Fruit fly (Drosophila melanogaster) whole organism, embryonic: Measurements from ENCODE around the gene Trmt6.
A peak's percentile ranks its signal among the peaks of the same experiment; 100 is the strongest.

Experiments
- Antp ChIP-seq: fragments of 200-800 bp; sonication (Bioruptor generic); optimal IDR thresholded peaks from 3 replicates; lab custom pipeline; 2016; ENCODE audit warnings: missing biosample characterization, missing genetic modification characterization
- Atf6 ChIP-seq: fragments of 200-800 bp; sonication (Bioruptor generic); IDR thresholded peaks from 2 replicates; pipeline ENCODE4 v1.3.6; 2022; ENCODE audit warnings: missing biosample characterization, missing genetic modification characterization
- Bgb ChIP-seq: fragments of 200-800 bp; sonication (Bioruptor generic); IDR thresholded peaks from 2 replicates; pipeline ENCODE4 v1.3.6; 2022; ENCODE audit warnings: missing biosample characterization, missing genetic modification characterization; ENCODE audit not compliant: partially characterized antibody
- CG1024 ChIP-seq: fragments of 200-800 bp; sonication (Bioruptor generic); IDR thresholded peaks from 2 replicates; pipeline ENCODE4 v1.3.6; 2022; ENCODE audit warnings: missing biosample characterization, missing genetic modification characterization
- CG10654 ChIP-seq: fragments of 200-800 bp; sonication (Bioruptor generic); optimal IDR thresholded peaks from 2 replicates; lab custom pipeline; 2016; ENCODE audit warnings: missing biosample characterization, missing genetic modification characterization
- CG12219 ChIP-seq: fragments of 200-800 bp; sonication (Bioruptor generic); optimal IDR thresholded peaks from 3 replicates; lab custom pipeline; 2018; ENCODE audit warnings: missing biosample characterization, mild to moderate bottlenecking, missing genetic modification characterization
- CG12769 ChIP-seq: fragments of 200-800 bp; sonication (Bioruptor generic); optimal IDR thresholded peaks from 2 replicates; lab custom pipeline; 2019; ENCODE audit warnings: missing biosample characterization, mild to moderate bottlenecking, missing genetic modification characterization, moderate library complexity
- CG16813 ChIP-seq: fragments of 200-800 bp; sonication (Bioruptor generic); IDR thresholded peaks from 3 replicates; pipeline ENCODE4 v1.3.6; 2022; ENCODE audit warnings: missing biosample characterization, missing genetic modification characterization; ENCODE audit not compliant: partially characterized antibody
- CG17829 ChIP-seq: fragments of 200-800 bp; optimal IDR thresholded peaks from 2 replicates; lab custom pipeline; 2019; ENCODE audit warnings: missing biosample characterization, mild to moderate bottlenecking, missing genetic modification characterization, moderate library complexity
- CG18011 ChIP-seq: fragments of 200-800 bp; sonication (Bioruptor generic); optimal IDR thresholded peaks from 2 replicates; lab custom pipeline; 2017; ENCODE audit warnings: missing biosample characterization, missing genetic modification characterization, mild to moderate bottlenecking, moderate library complexity, missing genotype
- CG2712 ChIP-seq: fragments of 200-800 bp; optimal IDR thresholded peaks from 3 replicates; lab custom pipeline; 2019; ENCODE audit warnings: missing biosample characterization, mild to moderate bottlenecking, missing genetic modification characterization, moderate library complexity
- CG34376 ChIP-seq: fragments of 200-800 bp; sonication (Bioruptor generic); optimal IDR thresholded peaks from 2 replicates; lab custom pipeline; 2018; ENCODE audit warnings: missing biosample characterization, mild to moderate bottlenecking, missing genetic modification characterization
- Dbx ChIP-seq: fragments of 200-800 bp; sonication (Bioruptor generic); IDR thresholded peaks from 3 replicates; pipeline ENCODE4 v1.3.6; 2022; ENCODE audit warnings: missing biosample characterization, missing genetic modification characterization
- Dll ChIP-seq: fragments of 200-800 bp; sonication (Bioruptor generic); IDR thresholded peaks from 4 replicates; pipeline ENCODE4 v1.3.6; 2022; ENCODE audit warnings: missing biosample characterization, missing genetic modification characterization; ENCODE audit not compliant: partially characterized antibody
- Dp ChIP-seq: fragments of 200-800 bp; sonication (Bioruptor generic); optimal IDR thresholded peaks from 2 replicates; lab custom pipeline; 2018; ENCODE audit warnings: missing biosample characterization, mild to moderate bottlenecking, missing genetic modification characterization, moderate library complexity
- Ets65A ChIP-seq: fragments of 200-800 bp; sonication (Bioruptor generic); peaks from one replicate; lab custom pipeline; 2016; ENCODE audit warnings: missing biosample characterization, missing genetic modification characterization
- Ets97D ChIP-seq: fragments of 200-800 bp; sonication (Bioruptor generic); optimal IDR thresholded peaks from 3 replicates; lab custom pipeline; 2016; ENCODE audit warnings: missing biosample characterization, missing genetic modification characterization
- HLH54F ChIP-seq: fragments of 200-800 bp; sonication (Bioruptor generic); optimal IDR thresholded peaks from 3 replicates; lab custom pipeline; 2016; ENCODE audit warnings: missing biosample characterization, missing genetic modification characterization
- Hey ChIP-seq: fragments of 200-800 bp; sonication (Bioruptor generic); optimal IDR thresholded peaks from 3 replicates; lab custom pipeline; 2018; ENCODE audit warnings: missing biosample characterization, mild to moderate bottlenecking, missing genetic modification characterization
- Hr78 ChIP-seq, 2 experiments: fragments of 200-800 bp in 1 of 2; fragments of >200 bp in 1 of 2; sonication (Bioruptor generic) in 1 of 2; optimal IDR thresholded peaks; 2 replicates each; lab custom pipeline; 2017 to 2019; ENCODE audit warnings: missing biosample characterization in 2 of 2, missing genetic modification characterization in 2 of 2, mild to moderate bottlenecking in 1 of 2, moderate library complexity in 1 of 2
- MBD-R2 ChIP-seq: fragments of 200-800 bp; sonication (Bioruptor generic); IDR thresholded peaks from 2 replicates; pipeline ENCODE4 v1.3.6; 2022; ENCODE audit warnings: missing biosample characterization, missing genetic modification characterization
- MESR4 ChIP-seq: fragments of 200-800 bp; sonication (Bioruptor generic); optimal IDR thresholded peaks from 2 replicates; lab custom pipeline; 2018; ENCODE audit warnings: missing biosample characterization, mild to moderate bottlenecking, missing genetic modification characterization, moderate library complexity
- Max ChIP-seq: fragments of 200-800 bp; sonication (Bioruptor generic); optimal IDR thresholded peaks from 2 replicates; lab custom pipeline; 2016; ENCODE audit warnings: missing biosample characterization, mild to moderate bottlenecking, missing genetic modification characterization
- Med ChIP-seq: fragments of 200-800 bp; sonication (Bioruptor generic); peaks from one replicate; lab custom pipeline; 2016; ENCODE audit warnings: missing biosample characterization, missing genetic modification characterization, mild to moderate bottlenecking, inconsistent platforms, moderate library complexity
- Pdp1 ChIP-seq, 2 experiments: fragments of 200-800 bp; sonication (Bioruptor generic); optimal IDR thresholded peaks; 3 replicates each; lab custom pipeline; 2016; ENCODE audit warnings: missing biosample characterization in 2 of 2, missing genetic modification characterization in 2 of 2, mild to moderate bottlenecking in 1 of 2, moderate library complexity in 1 of 2
- Scr ChIP-seq: fragments of 200-800 bp; sonication (Bioruptor generic); IDR thresholded peaks from 2 replicates; pipeline ENCODE4 v1.3.6; 2022; ENCODE audit warnings: missing biosample characterization, missing genetic modification characterization; ENCODE audit not compliant: partially characterized antibody
- YL-1 ChIP-seq: fragments of 200-800 bp; sonication (Bioruptor generic); optimal IDR thresholded peaks from 3 replicates; lab custom pipeline; 2017; ENCODE audit warnings: missing biosample characterization, mild to moderate bottlenecking, missing genetic modification characterization
- chinmo ChIP-seq: fragments of 200-800 bp; sonication (Bioruptor generic); IDR thresholded peaks from 4 replicates; pipeline ENCODE4 v1.3.6; 2022; ENCODE audit warnings: missing biosample characterization, missing genetic modification characterization; ENCODE audit not compliant: partially characterized antibody
- ci ChIP-seq: fragments of 200-800 bp; sonication (Bioruptor generic); IDR thresholded peaks from 3 replicates; pipeline ENCODE4 v1.3.6; 2022; ENCODE audit warnings: missing biosample characterization, missing genetic modification characterization
- crol ChIP-seq: fragments of 200-800 bp; sonication (Bioruptor generic); IDR thresholded peaks from 2 replicates; pipeline ENCODE4 v1.3.6; 2022; ENCODE audit warnings: missing biosample characterization, missing genetic modification characterization
- dpn ChIP-seq, 2 experiments: fragments of 200-800 bp; sonication (Bioruptor generic); optimal IDR thresholded peaks; 3 replicates each; lab custom pipeline; 2016; ENCODE audit warnings: missing biosample characterization in 2 of 2, missing genetic modification characterization in 2 of 2
- exex ChIP-seq: fragments of 200-800 bp; sonication (Bioruptor generic); optimal IDR thresholded peaks from 4 replicates; lab custom pipeline; 2018; ENCODE audit warnings: missing biosample characterization, mild to moderate bottlenecking, missing genetic modification characterization, moderate library complexity
- ftz-f1 ChIP-seq: fragments of 200-800 bp; sonication (Bioruptor generic); optimal IDR thresholded peaks from 2 replicates; lab custom pipeline; 2016; ENCODE audit warnings: missing biosample characterization, missing genetic modification characterization
- inv ChIP-seq: fragments of 200-800 bp; sonication (Bioruptor generic); IDR thresholded peaks from 2 replicates; pipeline ENCODE4 v1.3.6; 2022; ENCODE audit warnings: missing biosample characterization, missing genetic modification characterization; ENCODE audit not compliant: partially characterized antibody
- jing ChIP-seq: fragments of 200-800 bp; sonication (Bioruptor generic); optimal IDR thresholded peaks from 2 replicates; lab custom pipeline; 2018; ENCODE audit warnings: missing biosample characterization, mild to moderate bottlenecking, missing genetic modification characterization
- luna ChIP-seq: fragments of 200-800 bp; sonication (Bioruptor generic); optimal IDR thresholded peaks from 2 replicates; lab custom pipeline; 2016; ENCODE audit warnings: missing biosample characterization, missing genetic modification characterization
- mirr ChIP-seq: fragments of 200-800 bp; sonication (Bioruptor generic); optimal IDR thresholded peaks from 3 replicates; lab custom pipeline; 2018; ENCODE audit warnings: missing biosample characterization, mild to moderate bottlenecking, missing genetic modification characterization
- mld ChIP-seq: fragments of 200-800 bp; sonication (Bioruptor generic); IDR thresholded peaks from 3 replicates; pipeline ENCODE4 v1.3.6; 2022; ENCODE audit warnings: missing biosample characterization, missing genetic modification characterization; ENCODE audit not compliant: partially characterized antibody
- odd ChIP-seq: fragments of 200-800 bp; sonication (Bioruptor generic); optimal IDR thresholded peaks from 2 replicates; lab custom pipeline; 2017; ENCODE audit warnings: missing biosample characterization, mild to moderate bottlenecking, missing genetic modification characterization
- sna ChIP-seq: fragments of 200-800 bp; sonication (Bioruptor generic); IDR thresholded peaks from 2 replicates; pipeline ENCODE4 v1.3.6; 2022; ENCODE audit warnings: missing biosample characterization, missing genetic modification characterization; ENCODE audit not compliant: partially characterized antibody
- sug ChIP-seq: fragments of 200-800 bp; optimal IDR thresholded peaks from 2 replicates; lab custom pipeline; 2019; ENCODE audit warnings: missing biosample characterization, mild to moderate bottlenecking, missing genetic modification characterization, moderate library complexity
- tll ChIP-seq, 2 experiments: fragments of 200-800 bp in 1 of 2; fragments of >200 bp in 1 of 2; sonication (Bioruptor generic) in 1 of 2; optimal IDR thresholded peaks; 2 replicates each; lab custom pipeline; 2017 to 2019; ENCODE audit warnings: missing biosample characterization in 2 of 2, missing genetic modification characterization in 2 of 2, mild to moderate bottlenecking in 1 of 2, moderate library complexity in 1 of 2
- trem ChIP-seq: fragments of 200-800 bp; optimal IDR thresholded peaks from 3 replicates; lab custom pipeline; 2019; ENCODE audit warnings: missing biosample characterization, mild to moderate bottlenecking, missing genetic modification characterization, moderate library complexity
- unc-4 ChIP-seq: fragments of 200-800 bp; sonication (Bioruptor generic); IDR thresholded peaks from 2 replicates; pipeline ENCODE4 v1.3.6; 2022; ENCODE audit warnings: missing biosample characterization, missing genetic modification characterization; ENCODE audit not compliant: partially characterized antibody
- vnd ChIP-seq: fragments of 200-800 bp; sonication (Bioruptor generic); IDR thresholded peaks from 3 replicates; pipeline ENCODE4 v1.3.6; 2022; ENCODE audit warnings: missing biosample characterization, missing genetic modification characterization; ENCODE audit not compliant: partially characterized antibody
- zen ChIP-seq: fragments of 200-800 bp; sonication (Bioruptor generic); optimal IDR thresholded peaks from 3 replicates; lab custom pipeline; 2018; ENCODE audit warnings: missing biosample characterization, mild to moderate bottlenecking, missing genetic modification characterization, moderate library complexity

The Trmt6 gene

DNA sequence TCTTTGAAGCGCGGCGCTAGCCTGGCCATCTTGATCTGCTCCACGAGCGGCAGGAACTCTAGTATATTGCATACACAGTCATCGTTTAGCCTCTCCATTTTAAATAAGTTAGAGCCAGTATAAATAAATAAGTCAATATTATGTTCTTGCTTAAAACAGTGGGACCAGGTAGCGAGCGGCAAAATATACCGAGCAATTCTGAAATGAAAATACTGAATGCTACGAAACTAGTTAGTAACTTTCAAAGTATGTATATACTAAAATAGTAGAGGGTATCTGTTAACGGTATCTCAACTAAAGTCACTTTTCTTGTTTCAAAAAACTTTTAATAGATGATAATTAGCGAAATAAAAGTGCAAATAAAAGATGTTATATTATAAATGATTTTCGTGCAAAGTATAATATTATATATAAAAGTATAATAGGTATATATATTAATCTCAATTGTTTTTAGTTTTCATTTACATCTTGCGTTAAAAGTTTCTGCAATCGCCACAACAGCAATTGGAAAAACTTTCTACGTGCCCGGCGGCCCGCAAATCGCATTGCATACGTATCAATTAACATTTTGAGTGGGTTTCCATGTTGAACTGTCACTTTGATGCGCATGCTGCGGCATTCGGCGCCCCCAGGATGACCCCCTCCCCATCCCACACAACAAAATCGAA is 4.1 kb upstream of the Trmt6 start, which contains the start of gene CG13766 (continued):
- no peak for TF ChIP-seq Hr78 (GFP tag; optimal IDR thresholded peaks at IDR 0.05; lab: Kevin White, UChicago)
- TF ChIP-seq mld: peak; percentile 97
- TF ChIP-seq tll (GFP tag; optimal IDR thresholded peaks at IDR 0.05; lab: Kevin White, UChicago): peak in 1 of 2 experiments; percentile 57
- no peak for TF ChIP-seq Antp (GFP tag; lab: Kevin White, UChicago)
- TF ChIP-seq YL-1: peak; percentile 15
- peak; percentile 51 for TF ChIP-seq trem
- TF ChIP-seq CG12219 (GFP tag; lab: Kevin White, UChicago): no peak
- no peak for TF ChIP-seq jing
- TF ChIP-seq CG17829 (tag; lab: Kevin White, UChicago): peak; percentile 41
- TF ChIP-seq sna (GFP tag; lab: Robert Waterston, UW): peak; percentile 94
- peak; percentile 26 for TF ChIP-seq Ets97D
- TF ChIP-seq CG18011 (GFP tag; lab: Kevin White, UChicago): peak; percentile 96
- TF ChIP-seq CG2712 (tag; lab: Kevin White, UChicago): peak; percentile 10
- TF ChIP-seq vnd (GFP tag; lab: Robert Waterston, UW): peak; percentile 97
- peak; percentile 48 for TF ChIP-seq Ets65A
- peak; percentile 94 for TF ChIP-seq Bgb
- TF ChIP-seq Med (GFP tag; lab: Kevin White, UChicago): peak; percentile 34
- peak in 1 of 2 experiments; percentile 12 for TF ChIP-seq Pdp1 (GFP tag; optimal IDR thresholded peaks at IDR 0.05; lab: Kevin White, UChicago)

DNA sequence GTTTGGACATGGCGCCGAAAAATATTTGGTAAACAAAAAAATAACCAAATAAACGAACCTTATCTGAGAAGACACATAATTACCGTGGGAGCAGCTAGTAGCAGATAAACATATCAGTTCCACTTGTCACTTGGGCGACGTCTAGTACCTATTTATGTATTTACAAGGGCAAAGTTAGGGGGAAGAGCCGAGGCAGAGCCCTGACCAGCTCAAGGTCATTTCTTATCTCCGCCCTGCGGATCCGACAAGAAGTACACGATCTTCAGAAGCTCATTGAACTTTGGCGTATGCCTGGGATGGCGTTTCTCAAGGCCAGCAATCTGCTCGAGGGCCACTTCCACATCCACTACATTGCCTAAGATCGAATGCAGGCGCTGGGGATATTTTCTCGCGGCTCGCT is 2.9 kb upstream of the Trmt6 start:
- no peak for TF ChIP-seq CG1024 (GFP tag; lab: Robert Waterston, UW)
- 0 out of 3 replicates have a peak, but pooled peaks have one; percentile 51 for TF ChIP-seq ci (GFP tag; lab: Robert Waterston, UW)
- TF ChIP-seq CG34376 (GFP tag; lab: Kevin White, UChicago): peak; percentile 58
- TF ChIP-seq Dll (GFP tag; lab: Robert Waterston, UW): no peak
- TF ChIP-seq CG12769 (tag; lab: Kevin White, UChicago): peak; percentile 13
- no peak for TF ChIP-seq HLH54F (GFP tag; lab: Kevin White, UChicago)
- peak; percentile 86 for TF ChIP-seq ftz-f1
- peak; percentile 60 for TF ChIP-seq sug
- TF ChIP-seq inv (GFP tag; lab: Robert Waterston, UW): no peak
- peak; percentile 59 for TF ChIP-seq mirr (GFP tag; lab: Kevin White, UChicago)
- TF ChIP-seq crol (GFP tag; lab: Robert Waterston, UW): 0 out of 2 replicates have a peak, but pooled peaks have one; percentile 11
- TF ChIP-seq Atf6 (GFP tag; lab: Robert Waterston, UW): no peak
- peak; percentile 18 for TF ChIP-seq exex
- peak; percentile 55 for TF ChIP-seq Hey (tag; lab: Kevin White, UChicago)
- TF ChIP-seq Hr78 (GFP tag; optimal IDR thresholded peaks at IDR 0.05; lab: Kevin White, UChicago): peak in 1 of 2 experiments; percentile 58

DNA sequence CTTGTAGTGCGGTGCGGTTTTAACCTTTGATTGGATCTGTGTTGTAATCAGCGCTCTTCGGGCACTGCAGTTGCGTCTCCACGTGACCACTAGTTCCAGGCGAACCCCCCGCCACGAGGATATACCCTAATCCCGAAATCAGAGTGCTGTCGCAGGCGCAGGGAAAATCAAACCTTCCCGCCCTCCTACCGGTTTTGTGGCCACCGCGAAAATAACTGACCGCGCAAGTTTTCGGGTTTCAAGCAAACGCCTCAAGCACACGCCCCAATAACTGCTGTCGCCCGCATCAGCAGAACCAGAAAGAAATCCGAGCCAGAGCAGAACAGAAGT is 234 bp upstream of the Trmt6 start:
- TF ChIP-seq chinmo (GFP tag; lab: Robert Waterston, UW) (0 out of 4 replicates have a peak, but pooled peaks have one; percentile 58), Scr (peak; percentile 15; the same call in 1 of the 2 replicates), Dp (GFP tag; lab: Kevin White, UChicago) (peak; percentile 61), MBD-R2 (GFP tag; lab: Robert Waterston, UW) (peak; percentile 21; the same call in 1 of the 2 replicates), CG10654 (GFP tag; lab: Kevin White, UChicago) (no peak), odd (GFP tag; lab: Kevin White, UChicago) (no peak), Dbx (GFP tag; lab: Robert Waterston, UW) (no peak), Max (GFP tag; lab: Kevin White, UChicago) (no peak), unc-4 (GFP tag; lab: Robert Waterston, UW) (0 out of 2 replicates have a peak, but pooled peaks have one; percentile 14), luna (GFP tag; lab: Kevin White, UChicago) (no peak), dpn (GFP tag; optimal IDR thresholded peaks at IDR 0.05; lab: Kevin White, UChicago) (no peak), zen (tag; lab: Kevin White, UChicago) (no peak), CG16813 (GFP tag; lab: Robert Waterston, UW) (peak; percentile 12; the same call in 1 of the 3 replicates), MESR4 (peak; percentile 60)
